Worm (Caenorhabditis elegans) whole organism, young adult: ENCODE data around the gene srw-60.

Source experiments
- B0035.1 ChIP-seq: sonication (generic microtip); optimal IDR thresholded peaks from 2 replicates; lab custom pipeline; 2016; ENCODE audit warnings: missing genetic modification characterization, mild to moderate bottlenecking, missing compliant biosample characterization, missing genotype, missing genetic modification reagents
- F52B5.7 ChIP-seq: sonication (generic microtip); optimal IDR thresholded peaks from 2 replicates; lab custom pipeline; 2016; ENCODE audit warnings: mild to moderate bottlenecking, missing genetic modification characterization, missing compliant biosample characterization
- F55B11.4 ChIP-seq: sonication (generic microtip); optimal IDR thresholded peaks from 2 replicates; lab custom pipeline; 2016; ENCODE audit warnings: missing compliant biosample characterization, missing genetic modification characterization, borderline replicate concordance; ENCODE audit not compliant: insufficient read depth
- F57C9.4 ChIP-seq: sonication (generic microtip); optimal IDR thresholded peaks from 2 replicates; lab custom pipeline; 2017; ENCODE audit warnings: mild to moderate bottlenecking, missing genetic modification characterization, missing compliant biosample characterization
- ama-1 ChIP-seq, 3 experiments: fragments of 150-350 bp in 1 of 3; sonication (generic microtip) in 2 of 3; optimal IDR thresholded peaks; 2 replicates each; lab custom pipeline; 2014 to 2018; ENCODE audit warnings: missing biosample characterization in 2 of 3, missing genetic modification characterization in 2 of 3, missing genetic modification reagents in 2 of 3
- cebp-2 ChIP-seq: fragments of 200-800 bp; sonication (Bioruptor generic); IDR thresholded peaks from 2 replicates; pipeline ENCODE4 v1.3.6; 2022; ENCODE audit warnings: missing genetic modification characterization, missing compliant biosample characterization
- ceh-58 ChIP-seq: fragments of 200-800 bp; sonication (Bioruptor generic); IDR thresholded peaks from 2 replicates; pipeline ENCODE4 v1.3.6; 2022; ENCODE audit warnings: missing genetic modification characterization, missing compliant biosample characterization
- dpff-1 ChIP-seq: sonication (generic microtip); optimal IDR thresholded peaks from 2 replicates; lab custom pipeline; 2017; ENCODE audit warnings: mild to moderate bottlenecking, missing genetic modification characterization, missing compliant biosample characterization
- efl-1 ChIP-seq: fragments of 150-350 bp; optimal IDR thresholded peaks from 2 replicates; lab custom pipeline; 2014; ENCODE audit warnings: missing biosample characterization, missing genetic modification reagents, missing genetic modification characterization
- lin-26 ChIP-seq: fragments of 200-800 bp; sonication (Bioruptor generic); IDR thresholded peaks from 2 replicates; pipeline ENCODE4 v1.3.6; 2022; ENCODE audit warnings: missing genetic modification reagents, missing genetic modification characterization, missing compliant biosample characterization
- snpc-4 ChIP-seq, 5 experiments: fragments of 150-350 bp in 1 of 5; sonication (generic microtip) in 4 of 5; optimal IDR thresholded peaks; 2 replicates each; lab custom pipeline; 2014 to 2018; ENCODE audit warnings: missing genetic modification characterization in 5 of 5, missing biosample characterization in 3 of 5, antibody characterized with exemption in 2 of 5, mild to moderate bottlenecking in 2 of 5, missing compliant biosample characterization in 2 of 5, missing genotype in 2 of 5, moderate library complexity in 2 of 5, missing genetic modification reagents in 1 of 5
- ztf-26 ChIP-seq: sonication (generic microtip); optimal IDR thresholded peaks from 2 replicates; lab custom pipeline; 2017; ENCODE audit warnings: missing genetic modification characterization, missing compliant biosample characterization

ce11 chrII:2920817-2921458 is 37.5 kb upstream of the srw-60 start:
- TF ChIP-seq efl-1 (GFP tag; lab: Kevin White, UChicago) (peak; percentile 81), cebp-2 (no peak), B0035.1 (tag; lab: Kevin White, UChicago) (peak; percentile 40), ztf-26 (tag; lab: Kevin White, UChicago) (peak; percentile 53), ceh-58 (GFP tag; lab: Robert Waterston, UW) (no peak), lin-26 (GFP tag; lab: Robert Waterston, UW) (0 out of 2 replicates have a peak, but pooled peaks have one; percentile 67), F52B5.7 (tag; lab: Kevin White, UChicago) (peak; percentile 37), F55B11.4 (tag; lab: Kevin White, UChicago) (no peak), dpff-1 (tag; lab: Kevin White, UChicago) (no peak), ama-1 (optimal IDR thresholded peaks at IDR 0.05; lab: Kevin White, UChicago) (no peak), ama-1 (GFP tag; optimal IDR thresholded peaks at IDR 0.05; lab: Kevin White, UChicago) (no peak), F57C9.4 (tag; lab: Kevin White, UChicago) (no peak), snpc-4 (GFP tag; optimal IDR thresholded peaks at IDR 0.05; lab: Kevin White, UChicago) (peak; percentile 22), snpc-4 (tag; optimal IDR thresholded peaks at IDR 0.05; lab: Kevin White, UChicago) (peak in 2 of 4 experiments; percentile 39 to 45)
